In genomic region chr3R:13388160-13388870, dm6 we compare ENCODE assay signal across 1 fruit fly cellular context.
TF ChIP-seq lines count a peak whose summit lies in the region.

Gene CG9799 (minus strand): TSS chr3R:13388709.

TF ChIP-seq in whole organism, embryonic, 481 proteins besides CTCF, POLR2A, EP300 and RAD21 (continued from another document and continues in another):
- TF ChIP-seq sc (optimal IDR thresholded peaks at IDR 0.05; lab: Kevin White, UChicago) (no peak), sc (GFP tag; optimal IDR thresholded peaks at IDR 0.05; lab: Kevin White, UChicago) (no peak), inv (GFP tag; IDR thresholded peaks at IDR 0.05; lab: Robert Waterston, UW; ENCODE audit: partially characterized antibody) (no peak), ase (GFP tag; IDR thresholded peaks at IDR 0.05; lab: Robert Waterston, UW) (peak; percentile 57; the same call in 2 of the 3 replicates), salm (tag; optimal IDR thresholded peaks at IDR 0.05; lab: Kevin White, UChicago) (no peak), CG14860 (GFP tag; IDR thresholded peaks at IDR 0.05; lab: Robert Waterston, UW; ENCODE audit: partially characterized antibody) (no peak), CG7271 (tag; optimal IDR thresholded peaks at IDR 0.05; lab: Kevin White, UChicago) (no peak), CG2129 (GFP tag; IDR thresholded peaks at IDR 0.05; lab: Robert Waterston, UW; ENCODE audit: partially characterized antibody) (no peak), Ets97D (GFP tag; optimal IDR thresholded peaks at IDR 0.05; lab: Kevin White, UChicago) (peak; percentile 41), CG14441 (GFP tag; IDR thresholded peaks at IDR 0.05; lab: Robert Waterston, UW) (no peak; the same call in 1 of the 2 replicates), mld (GFP tag; IDR thresholded peaks at IDR 0.05; lab: Robert Waterston, UW; ENCODE audit: partially characterized antibody) (0 out of 3 replicates have a peak, but pooled peaks have one; percentile 14), zen2 (GFP tag; IDR thresholded peaks at IDR 0.05; lab: Robert Waterston, UW; ENCODE audit: partially characterized antibody) (peak; percentile 9; the same call in 1 of the 3 replicates), CG17612 (GFP tag; IDR thresholded peaks at IDR 0.05; lab: Robert Waterston, UW) (0 out of 2 replicates have a peak, but pooled peaks have one; percentile 10), gsb-n (tag; optimal IDR thresholded peaks at IDR 0.05; lab: Kevin White, UChicago) (no peak), Camta (GFP tag; optimal IDR thresholded peaks at IDR 0.05; lab: Kevin White, UChicago) (no peak), CG4820 (GFP tag; optimal IDR thresholded peaks at IDR 0.05; lab: Kevin White, UChicago) (no peak), CG7963 (GFP tag; IDR thresholded peaks at IDR 0.05; lab: Robert Waterston, UW; ENCODE audit: partially characterized antibody) (no peak; the same call in 2 of the 3 replicates), gro (GFP tag; optimal IDR thresholded peaks at IDR 0.05; lab: Kevin White, UChicago) (no peak), ttk (GFP tag; IDR thresholded peaks at IDR 0.05; lab: Robert Waterston, UW) (no peak), vfl (GFP tag; optimal IDR thresholded peaks at IDR 0.05; lab: Kevin White, UChicago) (no peak), Fer1 (GFP tag; optimal IDR thresholded peaks at IDR 0.05; lab: Kevin White, UChicago) (no peak), CG4730 (GFP tag; IDR thresholded peaks at IDR 0.05; lab: Robert Waterston, UW) (no peak), vnd (GFP tag; IDR thresholded peaks at IDR 0.05; lab: Robert Waterston, UW; ENCODE audit: partially characterized antibody) (no peak), Awh (GFP tag; IDR thresholded peaks at IDR 0.05; lab: Robert Waterston, UW) (peak; percentile 50; the same call in 1 of the 2 replicates), CG14667 (GFP tag; IDR thresholded peaks at IDR 0.05; lab: Robert Waterston, UW) (no peak), sqz (GFP tag; optimal IDR thresholded peaks at IDR 0.05; lab: Kevin White, UChicago) (no peak), HLHmδ (GFP tag; optimal IDR thresholded peaks at IDR 0.05; lab: Kevin White, UChicago) (no peak), gce (GFP tag; IDR thresholded peaks at IDR 0.05; lab: Robert Waterston, UW) (peak; percentile 7; the same call in 1 of the 3 replicates), tna (GFP tag; IDR thresholded peaks at IDR 0.05; lab: Robert Waterston, UW; ENCODE audit: partially characterized antibody) (0 out of 2 replicates have a peak, but pooled peaks have one; percentile 8), CG11085 (GFP tag; IDR thresholded peaks at IDR 0.05; lab: Robert Waterston, UW) (no peak), pho (GFP tag; optimal IDR thresholded peaks at IDR 0.05; lab: Kevin White, UChicago) (no peak), CG10979 (tag; optimal IDR thresholded peaks at IDR 0.05; lab: Kevin White, UChicago) (no peak), HLH3B (GFP tag; IDR thresholded peaks at IDR 0.05; lab: Robert Waterston, UW) (no peak), NK7.1 (GFP tag; optimal IDR thresholded peaks at IDR 0.05; lab: Kevin White, UChicago) (no peak), fd3F (GFP tag; optimal IDR thresholded peaks at IDR 0.05; lab: Kevin White, UChicago) (no peak), E2f2 (GFP tag; IDR thresholded peaks at IDR 0.05; lab: Robert Waterston, UW) (peak; percentile 93), Dp (GFP tag; optimal IDR thresholded peaks at IDR 0.05; lab: Kevin White, UChicago) (peak; percentile 92), crp (GFP tag; optimal IDR thresholded peaks at IDR 0.05; lab: Kevin White, UChicago) (peak in 1 of 2 experiments; percentile 54), CG3995 (GFP tag; optimal IDR thresholded peaks at IDR 0.05; lab: Kevin White, UChicago) (peak; percentile 57), pum (GFP tag; optimal IDR thresholded peaks at IDR 0.05; lab: Kevin White, UChicago) (no peak), C15 (GFP tag; IDR thresholded peaks at IDR 0.05; lab: Robert Waterston, UW) (no peak), cad (GFP tag; optimal IDR thresholded peaks at IDR 0.05; lab: Kevin White, UChicago) (no peak), Sry-δ (GFP tag; optimal IDR thresholded peaks at IDR 0.05; lab: Kevin White, UChicago) (no peak), CG12299 (tag; optimal IDR thresholded peaks at IDR 0.05; lab: Kevin White, UChicago) (no peak), CG7839 (tag; optimal IDR thresholded peaks at IDR 0.05; lab: Kevin White, UChicago) (no peak), Max (GFP tag; optimal IDR thresholded peaks at IDR 0.05; lab: Kevin White, UChicago) (peak; percentile 93), CG1832 (GFP tag; optimal IDR thresholded peaks at IDR 0.05; lab: Kevin White, UChicago) (no peak), eve (GFP tag; optimal IDR thresholded peaks at IDR 0.05; lab: Kevin White, UChicago) (no peak), CG10431 (GFP tag; optimal IDR thresholded peaks at IDR 0.05; lab: Kevin White, UChicago) (no peak), CG8944 (GFP tag; optimal IDR thresholded peaks at IDR 0.05; lab: Kevin White, UChicago) (no peak), CG10267 (tag; optimal IDR thresholded peaks at IDR 0.05; lab: Kevin White, UChicago) (peak; percentile 22), YL-1 (GFP tag; optimal IDR thresholded peaks at IDR 0.05; lab: Kevin White, UChicago) (peak; percentile 66), Dek (tag; optimal IDR thresholded peaks at IDR 0.05; lab: Kevin White, UChicago) (no peak), CG3065 (GFP tag; optimal IDR thresholded peaks at IDR 0.05; lab: Kevin White, UChicago) (no peak), BEAF-32 (GFP tag; optimal IDR thresholded peaks at IDR 0.05; lab: Kevin White, UChicago) (peak; percentile 24), CG13424 (tag; optimal IDR thresholded peaks at IDR 0.05; lab: Kevin White, UChicago) (no peak), h (optimal IDR thresholded peaks at IDR 0.05; lab: Kevin White, UChicago) (no peak), bbx (GFP tag; IDR thresholded peaks at IDR 0.05; lab: Robert Waterston, UW; ENCODE audit: partially characterized antibody) (0 out of 2 replicates have a peak, but pooled peaks have one; percentile 26), btn (GFP tag; optimal IDR thresholded peaks at IDR 0.05; lab: Kevin White, UChicago) (no peak), pb (GFP tag; optimal IDR thresholded peaks at IDR 0.05; lab: Kevin White, UChicago) (no peak), CG10209 (GFP tag; optimal IDR thresholded peaks at IDR 0.05; lab: Kevin White, UChicago) (no peak), MESR4 (GFP tag; optimal IDR thresholded peaks at IDR 0.05; lab: Kevin White, UChicago) (peak; percentile 71), pan (optimal IDR thresholded peaks at IDR 0.05; lab: Kevin White, UChicago) (no peak), pan (GFP tag; optimal IDR thresholded peaks at IDR 0.05 in 1 of 2, IDR thresholded peaks at IDR 0.05 in 1 of 2) (no peak), gcm2 (GFP tag; optimal IDR thresholded peaks at IDR 0.05; lab: Kevin White, UChicago) (no peak), MBD-R2 (GFP tag; IDR thresholded peaks at IDR 0.05; lab: Robert Waterston, UW) (peak; percentile 42; the same call in 1 of the 2 replicates), ranshi (GFP tag; IDR thresholded peaks at IDR 0.05; lab: Robert Waterston, UW) (no peak), trh (GFP tag; optimal IDR thresholded peaks at IDR 0.05; lab: Kevin White, UChicago) (no peak), CG9797 (GFP tag; optimal IDR thresholded peaks at IDR 0.05; lab: Kevin White, UChicago) (peak; percentile 90), Opbp (GFP tag; IDR thresholded peaks at IDR 0.05; lab: Robert Waterston, UW; ENCODE audit: partially characterized antibody) (no peak), CG6175 (GFP tag; IDR thresholded peaks at IDR 0.05; lab: Robert Waterston, UW) (peak; percentile 53; the same call in 1 of the 3 replicates), Sin3A (optimal IDR thresholded peaks at IDR 0.05; lab: Kevin White, UChicago) (peak; percentile 18), fd102C (GFP tag; optimal IDR thresholded peaks at IDR 0.05; lab: Kevin White, UChicago) (no peak), CG15514 (GFP tag; optimal IDR thresholded peaks at IDR 0.05; lab: Kevin White, UChicago) (no peak), CG2875 (GFP tag; optimal IDR thresholded peaks at IDR 0.05; lab: Kevin White, UChicago) (no peak), CG11695 (GFP tag; IDR thresholded peaks at IDR 0.05; lab: Robert Waterston, UW) (no peak), CG17361 (GFP tag; IDR thresholded peaks at IDR 0.05; lab: Robert Waterston, UW) (no peak), Abd-B (GFP tag; optimal IDR thresholded peaks at IDR 0.05; lab: Kevin White, UChicago) (peak; percentile 51), NC2β (GFP tag; optimal IDR thresholded peaks at IDR 0.05; lab: Kevin White, UChicago) (no peak), onecut (GFP tag; IDR thresholded peaks at IDR 0.05; lab: Robert Waterston, UW) (peak; percentile 70), CG11504 (tag; optimal IDR thresholded peaks at IDR 0.05; lab: Kevin White, UChicago) (peak; percentile 95), corto (GFP tag; optimal IDR thresholded peaks at IDR 0.05; lab: Kevin White, UChicago) (no peak), CG2199 (GFP tag; IDR thresholded peaks at IDR 0.05; lab: Robert Waterston, UW) (no peak), sr (GFP tag; IDR thresholded peaks at IDR 0.05; lab: Robert Waterston, UW) (no peak), HmgD (GFP tag; optimal IDR thresholded peaks at IDR 0.05; lab: Kevin White, UChicago) (no peak), Med (GFP tag; lab: Kevin White, UChicago) (peak; percentile 59), trem (tag; optimal IDR thresholded peaks at IDR 0.05; lab: Kevin White, UChicago) (peak; percentile 32), CG14710 (tag; optimal IDR thresholded peaks at IDR 0.05; lab: Kevin White, UChicago) (peak; percentile 38), tin (GFP tag; optimal IDR thresholded peaks at IDR 0.05; lab: Kevin White, UChicago) (no peak), sens (GFP tag; lab: Kevin White, UChicago) (peak; percentile 36), CG10654 (GFP tag; optimal IDR thresholded peaks at IDR 0.05; lab: Kevin White, UChicago) (no peak), CG34422 (GFP tag; IDR thresholded peaks at IDR 0.05; lab: Robert Waterston, UW) (peak; percentile 84; the same call in 2 of the 3 replicates), Hand (GFP tag; optimal IDR thresholded peaks at IDR 0.05; lab: Kevin White, UChicago) (no peak), twi (tag; optimal IDR thresholded peaks at IDR 0.05; lab: Kevin White, UChicago) (peak; percentile 79), GATAe (GFP tag; conservative IDR thresholded peaks at IDR 0.05; lab: Robert Waterston, UW) (no peak), dpn (GFP tag; optimal IDR thresholded peaks at IDR 0.05; lab: Kevin White, UChicago) (no peak), ash1 (GFP tag; optimal IDR thresholded peaks at IDR 0.05; lab: Kevin White, UChicago) (no peak), CG13775 (GFP tag; optimal IDR thresholded peaks at IDR 0.05; lab: Kevin White, UChicago) (no peak), CG3407 (GFP tag; optimal IDR thresholded peaks at IDR 0.05; lab: Kevin White, UChicago) (no peak), CG5245 (GFP tag; optimal IDR thresholded peaks at IDR 0.05; lab: Kevin White, UChicago) (no peak), CrebB (tag; optimal IDR thresholded peaks at IDR 0.05; lab: Kevin White, UChicago) (no peak), Mes4 (GFP tag; optimal IDR thresholded peaks at IDR 0.05; lab: Kevin White, UChicago) (no peak), Hsf (GFP tag; optimal IDR thresholded peaks at IDR 0.05; lab: Kevin White, UChicago) (no peak), zen (tag; optimal IDR thresholded peaks at IDR 0.05; lab: Kevin White, UChicago) (no peak), CG3847 (GFP tag; IDR thresholded peaks at IDR 0.05; lab: Robert Waterston, UW) (peak; percentile 7; the same call in 1 of the 2 replicates), Atf-2 (GFP tag; optimal IDR thresholded peaks at IDR 0.05; lab: Kevin White, UChicago) (no peak), CG30403 (GFP tag; optimal IDR thresholded peaks at IDR 0.05; lab: Kevin White, UChicago) (no peak), kni (GFP tag; optimal IDR thresholded peaks at IDR 0.05; lab: Kevin White, UChicago) (no peak), ro (GFP tag; IDR thresholded peaks at IDR 0.05; lab: Robert Waterston, UW) (no peak), usp (GFP tag; optimal IDR thresholded peaks at IDR 0.05; lab: Kevin White, UChicago) (no peak), ara (GFP tag; IDR thresholded peaks at IDR 0.05; lab: Robert Waterston, UW) (0 out of 2 replicates have a peak, but pooled peaks have one; percentile 21), sna (GFP tag; IDR thresholded peaks at IDR 0.05; lab: Robert Waterston, UW; ENCODE audit: partially characterized antibody) (0 out of 2 replicates have a peak, but pooled peaks have one; percentile 14), Six4 (GFP tag; optimal IDR thresholded peaks at IDR 0.05; lab: Kevin White, UChicago) (no peak), CG15011 (GFP tag; optimal IDR thresholded peaks at IDR 0.05; lab: Kevin White, UChicago) (no peak), zf30C (GFP tag; optimal IDR thresholded peaks at IDR 0.05; lab: Kevin White, UChicago) (no peak), TFAM (GFP tag; optimal IDR thresholded peaks at IDR 0.05; lab: Kevin White, UChicago) (no peak), CG34224 (GFP tag; IDR thresholded peaks at IDR 0.05; lab: Robert Waterston, UW; ENCODE audit: partially characterized antibody) (0 out of 3 replicates have a peak, but pooled peaks have one; percentile 32), crc (GFP tag; optimal IDR thresholded peaks at IDR 0.05; lab: Kevin White, UChicago) (no peak), CG1647 (GFP tag; optimal IDR thresholded peaks at IDR 0.05; lab: Kevin White, UChicago) (no peak), sens-2 (GFP tag; IDR thresholded peaks at IDR 0.05; lab: Robert Waterston, UW) (no peak), crol (GFP tag; IDR thresholded peaks at IDR 0.05; lab: Robert Waterston, UW) (no peak), CG15073 (GFP tag; optimal IDR thresholded peaks at IDR 0.05; lab: Kevin White, UChicago) (no peak), Kr (GFP tag; optimal IDR thresholded peaks at IDR 0.05; lab: Kevin White, UChicago) (no peak), CG8281 (tag; optimal IDR thresholded peaks at IDR 0.05; lab: Kevin White, UChicago) (no peak), Dll (GFP tag; IDR thresholded peaks at IDR 0.05; lab: Robert Waterston, UW; ENCODE audit: partially characterized antibody) (peak; percentile 43; the same call in 1 of the 4 replicates), B-H2 (GFP tag; optimal IDR thresholded peaks at IDR 0.05; lab: Kevin White, UChicago) (no peak), CG13296 (GFP tag; optimal IDR thresholded peaks at IDR 0.05; lab: Kevin White, UChicago) (no peak), CG12219 (GFP tag; optimal IDR thresholded peaks at IDR 0.05; lab: Kevin White, UChicago) (no peak), danr (GFP tag; IDR thresholded peaks at IDR 0.05; lab: Robert Waterston, UW) (no peak), dati (GFP tag; IDR thresholded peaks at IDR 0.05; lab: Robert Waterston, UW) (no peak), CG7745 (tag; optimal IDR thresholded peaks at IDR 0.05; lab: Kevin White, UChicago) (no peak), al (GFP tag; IDR thresholded peaks at IDR 0.05; lab: Robert Waterston, UW) (no peak), esg (GFP tag; conservative IDR thresholded peaks at IDR 0.05; lab: Robert Waterston, UW) (no peak)
